Fruit fly (Drosophila melanogaster) whole organism, prepupa: ENCODE results near the gene CG14277.

Experiments
- CG10631 ChIP-seq: fragments of 200-800 bp; sonication (Bioruptor generic); optimal IDR thresholded peaks from 2 replicates; lab custom pipeline; 2016; ENCODE audit warnings: missing biosample characterization, missing genetic modification characterization
- CG10669 ChIP-seq: fragments of 200-800 bp; sonication (Bioruptor generic); optimal IDR thresholded peaks from 3 replicates; lab custom pipeline; 2018; ENCODE audit warnings: missing biosample characterization, mild to moderate bottlenecking, missing genetic modification characterization, moderate library complexity
- CG11762 ChIP-seq: fragments of 200-800 bp; sonication (Bioruptor generic); optimal IDR thresholded peaks from 3 replicates; lab custom pipeline; 2016; ENCODE audit warnings: missing biosample characterization, missing genetic modification characterization; ENCODE audit not compliant: insufficient read depth
- CG11902 ChIP-seq: fragments of 200-800 bp; sonication (Bioruptor generic); optimal IDR thresholded peaks from 3 replicates; lab custom pipeline; 2016; ENCODE audit warnings: missing biosample characterization, missing genetic modification characterization
- CG15336 ChIP-seq: fragments of 200-800 bp; sonication (Bioruptor generic); IDR thresholded peaks from 2 replicates; pipeline ENCODE4 v1.3.6; 2022; ENCODE audit warnings: missing biosample characterization, missing genetic modification characterization
- CG3032 ChIP-seq: fragments of 200-800 bp; optimal IDR thresholded peaks from 2 replicates; lab custom pipeline; 2019; ENCODE audit warnings: missing biosample characterization, mild to moderate bottlenecking, missing genetic modification characterization, moderate library complexity
- CG3919 ChIP-seq: fragments of 200-800 bp; sonication (Bioruptor generic); optimal IDR thresholded peaks from 3 replicates; lab custom pipeline; 2016; ENCODE audit warnings: missing biosample characterization, missing genetic modification characterization
- CG4318 ChIP-seq: fragments of 200-800 bp; sonication (Bioruptor generic); optimal IDR thresholded peaks from 3 replicates; lab custom pipeline; 2017; ENCODE audit warnings: missing biosample characterization, mild to moderate bottlenecking, missing genetic modification characterization
- CG6792 ChIP-seq: fragments of 200-800 bp; sonication (Bioruptor generic); optimal IDR thresholded peaks from 3 replicates; lab custom pipeline; 2016; ENCODE audit warnings: missing biosample characterization, missing genetic modification characterization
- CG6854 ChIP-seq: fragments of 200-800 bp; sonication (Bioruptor generic); optimal IDR thresholded peaks from 2 replicates; lab custom pipeline; 2017; ENCODE audit warnings: missing biosample characterization, mild to moderate bottlenecking, missing genetic modification characterization
- CG7368 ChIP-seq: fragments of 200-800 bp; sonication (Bioruptor generic); optimal IDR thresholded peaks from 3 replicates; lab custom pipeline; 2016; ENCODE audit warnings: missing biosample characterization, missing genetic modification characterization
- CG8119 ChIP-seq: fragments of 200-800 bp; sonication (Bioruptor generic); IDR thresholded peaks from 3 replicates; pipeline ENCODE4 v1.3.6; 2022; ENCODE audit warnings: missing biosample characterization, missing genetic modification characterization
- Eip75B ChIP-seq: fragments of 200-800 bp; sonication (Bioruptor generic); optimal IDR thresholded peaks from 3 replicates; lab custom pipeline; 2016; ENCODE audit warnings: missing biosample characterization, missing genetic modification characterization
- Gug ChIP-seq: fragments of 200-800 bp; sonication (Bioruptor generic); IDR thresholded peaks from 2 replicates; pipeline ENCODE4 v1.3.6; 2022; ENCODE audit warnings: missing biosample characterization, missing genetic modification characterization
- Hr4 ChIP-seq: fragments of 200-800 bp; sonication (Bioruptor generic); optimal IDR thresholded peaks from 3 replicates; lab custom pipeline; 2016; ENCODE audit warnings: missing biosample characterization, missing genetic modification characterization
- Lpt ChIP-seq: fragments of 200-800 bp; sonication (Bioruptor generic); optimal IDR thresholded peaks from 3 replicates; lab custom pipeline; 2016; ENCODE audit warnings: missing biosample characterization, missing genetic modification characterization
- Sox14 ChIP-seq: fragments of 200-800 bp; sonication (Bioruptor generic); optimal IDR thresholded peaks from 3 replicates; lab custom pipeline; 2016; ENCODE audit warnings: missing biosample characterization, missing genetic modification characterization
- cyc ChIP-seq: fragments of 200-800 bp; sonication (Bioruptor generic); optimal IDR thresholded peaks from 3 replicates; lab custom pipeline; 2016; ENCODE audit warnings: missing biosample characterization, missing genetic modification characterization
- dsx ChIP-seq: fragments of 200-800 bp; optimal IDR thresholded peaks from 3 replicates; lab custom pipeline; 2019; ENCODE audit warnings: missing biosample characterization, mild to moderate bottlenecking, missing genetic modification characterization, moderate library complexity; ENCODE audit not compliant: poor library complexity, severe bottlenecking
- eg ChIP-seq: fragments of 200-800 bp; sonication (Bioruptor generic); IDR thresholded peaks from 3 replicates; pipeline ENCODE4 v1.3.6; 2022; ENCODE audit warnings: missing biosample characterization, missing genetic modification characterization
- esn ChIP-seq: fragments of 200-800 bp; sonication (Bioruptor generic); optimal IDR thresholded peaks from 2 replicates; lab custom pipeline; 2016; ENCODE audit warnings: missing biosample characterization, mild to moderate bottlenecking, missing genetic modification characterization, moderate library complexity
- fd59A ChIP-seq: fragments of 200-800 bp; sonication (Bioruptor generic); optimal IDR thresholded peaks from 2 replicates; lab custom pipeline; 2017; ENCODE audit warnings: missing biosample characterization, mild to moderate bottlenecking, missing genetic modification characterization, missing genetic modification reagents
- vri ChIP-seq: fragments of 200-800 bp; sonication (Bioruptor generic); optimal IDR thresholded peaks from 3 replicates; lab custom pipeline; 2016; ENCODE audit warnings: missing biosample characterization, mild to moderate bottlenecking, missing genetic modification characterization

CG14277 gene

DNA sequence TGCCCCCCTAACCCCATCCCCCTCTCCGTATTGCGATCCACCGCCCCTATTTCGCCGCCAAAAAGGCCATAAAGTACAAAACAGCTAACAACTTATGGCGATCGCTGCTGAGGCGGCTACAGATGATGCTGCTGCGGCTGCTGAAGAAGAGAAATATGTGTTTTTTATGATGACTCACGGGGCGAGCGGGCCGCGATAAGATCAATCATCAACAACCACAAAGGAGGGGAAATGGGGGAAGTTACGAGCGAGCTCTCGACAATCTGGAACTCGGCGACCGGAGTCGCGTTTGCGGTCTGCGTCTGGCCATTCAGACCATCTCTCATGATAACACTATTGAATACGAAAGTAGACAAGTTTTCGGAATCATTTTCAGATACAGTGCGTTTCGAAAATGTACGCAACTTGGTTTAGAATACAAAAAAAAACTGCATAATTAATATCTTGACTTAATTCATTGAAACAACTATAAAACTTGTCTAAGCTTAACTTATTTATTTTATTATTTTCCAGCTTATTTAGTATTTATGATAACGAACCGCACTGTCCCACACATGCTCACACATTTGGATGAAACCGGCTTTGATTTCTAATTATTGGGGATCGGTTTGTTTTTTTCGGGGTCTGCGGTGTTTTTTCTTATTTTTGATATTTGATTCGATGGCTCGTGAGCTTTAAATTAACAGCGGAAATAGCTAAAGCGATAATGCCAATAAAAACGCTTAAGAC lies 50.0 kb downstream of the CG14277 start (continued):
- peak; percentile 66 for TF ChIP-seq vri (GFP tag; lab: Kevin White, UChicago)
- peak; percentile 92 for TF ChIP-seq Hr4
- peak; percentile 95 for TF ChIP-seq eg (GFP tag; lab: Robert Waterston, UW)
- TF ChIP-seq CG10631: peak; percentile 57
- TF ChIP-seq dsx: no peak
- TF ChIP-seq Sox14 (GFP tag; lab: Kevin White, UChicago): peak; percentile 56
- no peak for TF ChIP-seq CG11902 (GFP tag; lab: Kevin White, UChicago)
- TF ChIP-seq CG7368: no peak
- TF ChIP-seq CG15336 (GFP tag; lab: Robert Waterston, UW): peak; percentile 95
- peak; percentile 74 for TF ChIP-seq Eip75B (GFP tag; lab: Kevin White, UChicago)
- TF ChIP-seq Lpt (GFP tag; lab: Kevin White, UChicago): peak; percentile 80
- TF ChIP-seq CG11762 (GFP tag; lab: Kevin White, UChicago): peak; percentile 48
- TF ChIP-seq CG4318 (GFP tag; lab: Kevin White, UChicago): peak; percentile 69
- peak; percentile 73 for TF ChIP-seq esn
- peak; percentile 39 for TF ChIP-seq CG6792
- peak; percentile 50 for TF ChIP-seq CG3919 (GFP tag; lab: Kevin White, UChicago)
- peak; percentile 86 for TF ChIP-seq Gug
- TF ChIP-seq fd59A: no peak
- peak; percentile 95 for TF ChIP-seq CG8119 (GFP tag; lab: Robert Waterston, UW)
- TF ChIP-seq CG10669: peak; percentile 57
- peak; percentile 32 for TF ChIP-seq cyc (GFP tag; lab: Kevin White, UChicago)
- TF ChIP-seq CG3032 (tag; lab: Kevin White, UChicago): peak; percentile 28
- peak; percentile 5 for TF ChIP-seq CG6854
- TF ChIP-seq, all 60 proteins: peak for 51
